Worm (Caenorhabditis elegans): Measurements from ENCODE around the gene zhit-2.

The zhit-2 gene

DNA sequence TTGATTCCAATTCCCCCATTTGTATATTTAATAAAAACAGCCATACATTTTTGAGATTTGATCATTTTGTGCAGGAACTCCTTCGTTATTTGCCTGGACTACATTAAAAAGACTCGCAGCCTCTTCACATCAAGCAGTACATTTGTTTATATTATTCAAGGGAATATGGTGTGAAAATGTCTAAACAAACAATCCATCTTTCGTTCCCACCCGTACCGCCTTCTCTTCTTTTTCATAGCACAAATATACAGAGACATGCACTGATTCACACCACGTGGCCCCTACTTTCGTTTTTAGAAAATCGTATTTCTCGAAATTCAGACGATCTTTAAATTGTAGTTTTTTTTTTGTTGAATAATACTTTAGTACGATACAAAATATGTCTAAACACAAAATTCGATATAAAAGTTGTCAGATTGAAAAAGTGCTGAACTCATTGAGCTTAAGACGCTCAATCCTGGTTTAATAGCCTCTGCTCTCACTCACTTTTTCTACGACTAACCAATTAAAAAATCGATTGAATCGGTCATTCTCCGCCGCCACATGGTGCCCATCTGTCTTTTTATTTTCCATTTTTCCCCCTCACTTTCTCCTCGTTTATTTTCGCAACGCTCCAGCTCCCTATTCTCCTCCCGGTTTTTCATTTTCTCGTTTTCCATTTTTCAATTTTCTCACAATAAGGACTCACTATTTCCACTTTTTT is 48.7 kb downstream of the zhit-2 start:
- TF ChIP-seq T22C8.4 (GFP tag; IDR thresholded peaks at IDR 0.05) (no peak), ztf-23 (GFP tag; IDR thresholded peaks at IDR 0.05) (no peak), flt-1 (GFP tag; IDR thresholded peaks at IDR 0.05) (no peak), tab-1 (GFP tag; IDR thresholded peaks at IDR 0.05) (no peak), med-1 (GFP tag; optimal IDR thresholded peaks at IDR 0.05; ENCODE audit: insufficient read depth) (no peak), ref-1 (GFP tag; conservative IDR thresholded peaks at IDR 0.05) (no peak), ztf-29 (GFP tag; IDR thresholded peaks at IDR 0.05) (no peak), cog-1 (tag; optimal IDR thresholded peaks at IDR 0.05) (no peak), klf-2 (GFP tag; conservative IDR thresholded peaks at IDR 0.05) (no peak)

DNA sequence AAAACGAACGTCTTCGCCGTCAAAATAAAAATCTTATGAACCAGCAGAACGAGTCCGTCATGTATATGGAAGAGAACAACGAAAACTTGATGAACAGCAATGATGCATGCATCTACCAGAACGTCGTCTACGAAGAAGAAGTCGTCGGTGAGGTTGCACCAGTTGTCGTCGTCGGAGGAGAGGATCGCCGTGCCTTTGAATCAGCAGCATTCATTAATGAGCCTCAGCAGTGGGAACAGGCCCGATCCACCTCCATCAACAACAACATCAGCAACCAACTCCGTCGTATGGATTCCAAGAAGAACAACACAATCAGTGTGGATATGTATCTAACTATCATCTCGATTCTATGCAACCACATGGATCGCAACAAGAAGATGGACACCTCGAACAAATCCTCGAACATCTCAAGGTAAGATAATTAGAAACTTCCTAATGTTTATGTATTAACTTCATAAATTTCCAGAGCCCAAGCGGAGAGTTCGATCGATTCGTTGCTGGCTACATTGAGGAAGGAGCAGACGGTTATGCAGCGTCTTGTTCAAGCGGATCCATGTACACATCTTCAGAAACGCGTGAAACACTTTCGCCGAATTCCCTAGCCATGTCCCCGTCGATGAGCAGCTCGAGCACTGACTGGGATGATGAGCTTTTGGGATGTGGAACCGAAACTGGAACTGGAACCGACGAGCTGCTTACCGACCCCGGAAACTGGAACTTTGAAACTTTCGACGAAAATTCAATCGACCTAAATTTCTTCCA is 49.7 kb downstream of the zhit-2 start:
- no peak for TF ChIP-seq ztf-23 (GFP tag; IDR thresholded peaks at IDR 0.05)
- no peak for TF ChIP-seq klf-2 (GFP tag; conservative IDR thresholded peaks at IDR 0.05)
- no peak for TF ChIP-seq cog-1 (tag; optimal IDR thresholded peaks at IDR 0.05)
- no peak for TF ChIP-seq ztf-29 (GFP tag; IDR thresholded peaks at IDR 0.05)
- no peak for TF ChIP-seq T22C8.4 (GFP tag; IDR thresholded peaks at IDR 0.05)
- no peak for TF ChIP-seq tab-1 (GFP tag; IDR thresholded peaks at IDR 0.05)
- TF ChIP-seq flt-1 (GFP tag; IDR thresholded peaks at IDR 0.05) = no peak
- TF ChIP-seq med-1 (GFP tag; optimal IDR thresholded peaks at IDR 0.05; ENCODE audit: insufficient read depth) = no peak
- TF ChIP-seq ref-1 (GFP tag; conservative IDR thresholded peaks at IDR 0.05) = no peak

Measured in whole organism, midembryonic.